Worm (Caenorhabditis elegans) whole organism, L2 larva: ENCODE measurements around the gene ldh-1.

Experiments
- C34F6.9 ChIP-seq: fragments of 150-350 bp; optimal IDR thresholded peaks from 2 replicates; lab custom pipeline; 2014; ENCODE audit warnings: missing biosample characterization, missing genetic modification characterization
- alr-1 ChIP-seq: fragments of 150-350 bp; optimal IDR thresholded peaks from 2 replicates; lab custom pipeline; 2014; ENCODE audit warnings: missing biosample characterization, missing genetic modification characterization
- blmp-1 ChIP-seq: sonication (generic microtip); optimal IDR thresholded peaks from 2 replicates; lab custom pipeline; 2017; ENCODE audit warnings: missing genetic modification characterization, mild to moderate bottlenecking, missing compliant biosample characterization, antibody characterized with exemption, moderate library complexity; ENCODE audit not compliant: insufficient read depth
- lsy-2 ChIP-seq, 2 experiments: fragments of 150-350 bp in 1 of 2; sonication (generic microtip) in 1 of 2; optimal IDR thresholded peaks; 2 replicates each; lab custom pipeline; 2014 to 2017; ENCODE audit warnings: missing biosample characterization in 2 of 2, missing genetic modification characterization in 2 of 2
- nhr-77 ChIP-seq: fragments of 150-350 bp; optimal IDR thresholded peaks from 2 replicates; lab custom pipeline; 2014; ENCODE audit warnings: missing biosample characterization, missing genetic modification characterization

DNA sequence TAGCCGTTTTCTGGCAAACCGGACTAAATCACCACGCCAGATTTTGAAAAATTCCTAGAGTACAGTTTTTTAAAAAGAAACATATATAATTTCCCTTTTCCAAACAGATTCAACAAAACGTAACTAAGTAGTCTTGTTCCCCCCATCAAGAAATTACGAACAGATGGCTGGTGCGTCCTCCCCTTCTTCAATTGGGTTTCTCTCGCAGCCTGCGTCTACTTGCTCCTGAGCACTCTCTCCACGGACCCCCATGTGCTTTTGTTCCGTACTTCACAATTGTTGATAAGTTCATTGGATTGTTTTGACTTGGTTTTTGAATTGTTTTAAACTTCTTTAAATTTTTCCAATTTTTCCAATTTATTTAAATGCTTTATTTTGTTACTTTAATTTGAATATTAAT lies 36.0 kb upstream of the ldh-1 start:
- no peak for TF ChIP-seq blmp-1
- no peak for TF ChIP-seq nhr-77 (tag; lab: Kevin White, UChicago)
- no peak for TF ChIP-seq alr-1 (tag; lab: Kevin White, UChicago)
- no peak for TF ChIP-seq lsy-2 (tag; optimal IDR thresholded peaks at IDR 0.05; lab: Kevin White, UChicago)
- peak; percentile 16 for TF ChIP-seq C34F6.9 (tag; lab: Kevin White, UChicago)
